Fruit fly (Drosophila melanogaster) whole organism, prepupa: Measurements from ENCODE around the gene CG31709.

Source experiments
- CG10631 ChIP-seq: fragments of 200-800 bp; sonication (Bioruptor generic); optimal IDR thresholded peaks from 2 replicates; lab custom pipeline; 2016; ENCODE audit warnings: missing biosample characterization, missing genetic modification characterization
- CG10669 ChIP-seq: fragments of 200-800 bp; sonication (Bioruptor generic); optimal IDR thresholded peaks from 3 replicates; lab custom pipeline; 2018; ENCODE audit warnings: missing biosample characterization, mild to moderate bottlenecking, missing genetic modification characterization, moderate library complexity
- CG11294 ChIP-seq: fragments of 200-800 bp; sonication (Bioruptor generic); IDR thresholded peaks from 2 replicates; pipeline ENCODE4 v1.3.6; 2022; ENCODE audit warnings: missing biosample characterization, missing genetic modification characterization
- CG11762 ChIP-seq: fragments of 200-800 bp; sonication (Bioruptor generic); optimal IDR thresholded peaks from 3 replicates; lab custom pipeline; 2016; ENCODE audit warnings: missing biosample characterization, missing genetic modification characterization; ENCODE audit not compliant: insufficient read depth
- CG11902 ChIP-seq: fragments of 200-800 bp; sonication (Bioruptor generic); optimal IDR thresholded peaks from 3 replicates; lab custom pipeline; 2016; ENCODE audit warnings: missing biosample characterization, missing genetic modification characterization
- CG15336 ChIP-seq: fragments of 200-800 bp; sonication (Bioruptor generic); IDR thresholded peaks from 2 replicates; pipeline ENCODE4 v1.3.6; 2022; ENCODE audit warnings: missing biosample characterization, missing genetic modification characterization
- CG3032 ChIP-seq: fragments of 200-800 bp; optimal IDR thresholded peaks from 2 replicates; lab custom pipeline; 2019; ENCODE audit warnings: missing biosample characterization, mild to moderate bottlenecking, missing genetic modification characterization, moderate library complexity
- CG31627 ChIP-seq: fragments of 200-800 bp; sonication (Bioruptor generic); optimal IDR thresholded peaks from 3 replicates; lab custom pipeline; 2016; ENCODE audit warnings: missing biosample characterization, missing genetic modification characterization
- CG3919 ChIP-seq: fragments of 200-800 bp; sonication (Bioruptor generic); optimal IDR thresholded peaks from 3 replicates; lab custom pipeline; 2016; ENCODE audit warnings: missing biosample characterization, missing genetic modification characterization
- CG6163 ChIP-seq: fragments of 200-800 bp; sonication (Bioruptor generic); IDR thresholded peaks from 3 replicates; pipeline ENCODE4 v1.3.6; 2022; ENCODE audit warnings: missing biosample characterization, missing genetic modification characterization
- CG6792 ChIP-seq: fragments of 200-800 bp; sonication (Bioruptor generic); optimal IDR thresholded peaks from 3 replicates; lab custom pipeline; 2016; ENCODE audit warnings: missing biosample characterization, missing genetic modification characterization
- CG6808 ChIP-seq: fragments of 200-800 bp; sonication (Bioruptor generic); optimal IDR thresholded peaks from 3 replicates; lab custom pipeline; 2017; ENCODE audit warnings: missing biosample characterization, missing genetic modification characterization, mild to moderate bottlenecking, moderate library complexity, missing genetic modification reagents
- CG6854 ChIP-seq: fragments of 200-800 bp; sonication (Bioruptor generic); optimal IDR thresholded peaks from 2 replicates; lab custom pipeline; 2017; ENCODE audit warnings: missing biosample characterization, mild to moderate bottlenecking, missing genetic modification characterization
- CG7368 ChIP-seq: fragments of 200-800 bp; sonication (Bioruptor generic); optimal IDR thresholded peaks from 3 replicates; lab custom pipeline; 2016; ENCODE audit warnings: missing biosample characterization, missing genetic modification characterization
- CG8119 ChIP-seq: fragments of 200-800 bp; sonication (Bioruptor generic); IDR thresholded peaks from 3 replicates; pipeline ENCODE4 v1.3.6; 2022; ENCODE audit warnings: missing biosample characterization, missing genetic modification characterization
- CG8319 ChIP-seq: fragments of 200-800 bp; sonication (Bioruptor generic); optimal IDR thresholded peaks from 3 replicates; lab custom pipeline; 2016; ENCODE audit warnings: missing biosample characterization, missing genetic modification characterization
- CG9139 ChIP-seq: fragments of 200-800 bp; sonication (Bioruptor generic); optimal IDR thresholded peaks from 3 replicates; lab custom pipeline; 2017; ENCODE audit warnings: missing biosample characterization, mild to moderate bottlenecking, missing genetic modification characterization
- Eip75B ChIP-seq: fragments of 200-800 bp; sonication (Bioruptor generic); optimal IDR thresholded peaks from 3 replicates; lab custom pipeline; 2016; ENCODE audit warnings: missing biosample characterization, missing genetic modification characterization
- Eip78C ChIP-seq: fragments of 200-800 bp; sonication (Bioruptor generic); peaks from one replicate; lab custom pipeline; 2016; ENCODE audit warnings: missing biosample characterization, missing genetic modification characterization
- Eip93F ChIP-seq: fragments of 200-800 bp; sonication (Bioruptor generic); optimal IDR thresholded peaks from 2 replicates; lab custom pipeline; 2016; ENCODE audit warnings: missing biosample characterization, mild to moderate bottlenecking, missing genetic modification characterization
- Ets21C ChIP-seq: fragments of 200-800 bp; sonication (Bioruptor generic); optimal IDR thresholded peaks from 3 replicates; lab custom pipeline; 2016; ENCODE audit warnings: missing biosample characterization, missing genetic modification characterization
- Ets96B ChIP-seq: fragments of 200-800 bp; optimal IDR thresholded peaks from 2 replicates; lab custom pipeline; 2019; ENCODE audit warnings: missing biosample characterization, mild to moderate bottlenecking, missing genetic modification characterization, moderate library complexity
- Gug ChIP-seq: fragments of 200-800 bp; sonication (Bioruptor generic); IDR thresholded peaks from 2 replicates; pipeline ENCODE4 v1.3.6; 2022; ENCODE audit warnings: missing biosample characterization, missing genetic modification characterization
- Hr38 ChIP-seq: sonication (Bioruptor generic); optimal IDR thresholded peaks from 2 replicates; lab custom pipeline; 2016; ENCODE audit warnings: missing biosample characterization, missing genetic modification characterization
- Hr39 ChIP-seq: fragments of 200-800 bp; sonication (Bioruptor generic); optimal IDR thresholded peaks from 2 replicates; lab custom pipeline; 2016; ENCODE audit warnings: missing biosample characterization, missing genetic modification characterization
- Lpt ChIP-seq: fragments of 200-800 bp; sonication (Bioruptor generic); optimal IDR thresholded peaks from 3 replicates; lab custom pipeline; 2016; ENCODE audit warnings: missing biosample characterization, missing genetic modification characterization
- Met ChIP-seq: fragments of 200-800 bp; sonication (Bioruptor generic); optimal IDR thresholded peaks from 3 replicates; lab custom pipeline; 2016; ENCODE audit warnings: missing biosample characterization, missing genetic modification characterization
- OdsH ChIP-seq: fragments of 200-800 bp; sonication (Bioruptor generic); optimal IDR thresholded peaks from 3 replicates; lab custom pipeline; 2016; ENCODE audit warnings: missing biosample characterization, missing genetic modification characterization
- Sox102F ChIP-seq: fragments of 200-800 bp; sonication (Bioruptor generic); optimal IDR thresholded peaks from 2 replicates; lab custom pipeline; 2016; ENCODE audit warnings: missing biosample characterization, mild to moderate bottlenecking, missing genetic modification characterization
- Sox14 ChIP-seq: fragments of 200-800 bp; sonication (Bioruptor generic); optimal IDR thresholded peaks from 3 replicates; lab custom pipeline; 2016; ENCODE audit warnings: missing biosample characterization, missing genetic modification characterization
- Sox15 ChIP-seq: fragments of 200-800 bp; sonication (Bioruptor generic); optimal IDR thresholded peaks from 3 replicates; lab custom pipeline; 2016; ENCODE audit warnings: missing biosample characterization, missing genetic modification characterization
- achi ChIP-seq: fragments of 200-800 bp; sonication (Bioruptor generic); optimal IDR thresholded peaks from 3 replicates; lab custom pipeline; 2016; ENCODE audit warnings: missing biosample characterization, missing genetic modification characterization
- acj6 ChIP-seq: fragments of 200-800 bp; sonication (Bioruptor generic); optimal IDR thresholded peaks from 3 replicates; lab custom pipeline; 2016; ENCODE audit warnings: missing biosample characterization, missing genetic modification characterization
- cyc ChIP-seq: fragments of 200-800 bp; sonication (Bioruptor generic); optimal IDR thresholded peaks from 3 replicates; lab custom pipeline; 2016; ENCODE audit warnings: missing biosample characterization, missing genetic modification characterization
- dsx ChIP-seq: fragments of 200-800 bp; optimal IDR thresholded peaks from 3 replicates; lab custom pipeline; 2019; ENCODE audit warnings: missing biosample characterization, mild to moderate bottlenecking, missing genetic modification characterization, moderate library complexity; ENCODE audit not compliant: poor library complexity, severe bottlenecking
- eg ChIP-seq: fragments of 200-800 bp; sonication (Bioruptor generic); IDR thresholded peaks from 3 replicates; pipeline ENCODE4 v1.3.6; 2022; ENCODE audit warnings: missing biosample characterization, missing genetic modification characterization
- esn ChIP-seq: fragments of 200-800 bp; sonication (Bioruptor generic); optimal IDR thresholded peaks from 2 replicates; lab custom pipeline; 2016; ENCODE audit warnings: missing biosample characterization, mild to moderate bottlenecking, missing genetic modification characterization, moderate library complexity
- fd59A ChIP-seq: fragments of 200-800 bp; sonication (Bioruptor generic); optimal IDR thresholded peaks from 2 replicates; lab custom pipeline; 2017; ENCODE audit warnings: missing biosample characterization, mild to moderate bottlenecking, missing genetic modification characterization, missing genetic modification reagents
- fd85E ChIP-seq: fragments of 200-800 bp; sonication (Bioruptor generic); optimal IDR thresholded peaks from 3 replicates; lab custom pipeline; 2016; ENCODE audit warnings: missing biosample characterization, missing genetic modification characterization
- fkh ChIP-seq: fragments of 200-800 bp; sonication (Bioruptor generic); optimal IDR thresholded peaks from 3 replicates; lab custom pipeline; 2017; ENCODE audit warnings: missing biosample characterization, mild to moderate bottlenecking, missing genetic modification characterization, moderate library complexity
- net ChIP-seq: fragments of 200-800 bp; sonication (Bioruptor generic); optimal IDR thresholded peaks from 3 replicates; lab custom pipeline; 2016; ENCODE audit warnings: missing biosample characterization, missing genetic modification characterization
- pdm3 ChIP-seq: fragments of 200-800 bp; sonication (Bioruptor generic); optimal IDR thresholded peaks from 3 replicates; lab custom pipeline; 2016; ENCODE audit warnings: missing biosample characterization, missing genetic modification characterization
- salr ChIP-seq, 2 experiments: fragments of 200-800 bp; sonication (Bioruptor generic); optimal IDR thresholded peaks; 3 replicates each; lab custom pipeline; 2016 to 2018; ENCODE audit warnings: missing biosample characterization in 2 of 2, missing genetic modification characterization in 2 of 2, mild to moderate bottlenecking in 1 of 2
- spab ChIP-seq: fragments of 200-800 bp; sonication (Bioruptor generic); optimal IDR thresholded peaks from 2 replicates; lab custom pipeline; 2017; ENCODE audit warnings: missing biosample characterization, mild to moderate bottlenecking, missing genetic modification characterization, missing genetic modification reagents
- ss ChIP-seq, 2 experiments: fragments of 200-800 bp; sonication (Bioruptor generic); optimal IDR thresholded peaks; 2 replicates in 1 of 2; 3 replicates in 1 of 2; lab custom pipeline; 2017 to 2018; ENCODE audit warnings: mild to moderate bottlenecking in 2 of 2, missing biosample characterization in 2 of 2, missing genetic modification characterization in 2 of 2, moderate library complexity in 1 of 2
- topi ChIP-seq: fragments of 200-800 bp; sonication (Bioruptor generic); optimal IDR thresholded peaks from 3 replicates; lab custom pipeline; 2016; ENCODE audit warnings: missing biosample characterization, missing genetic modification characterization

Gene CG31709

dm6 chr2L:9568360-9569088 lies 10.9 kb downstream of the CG31709 start, which contains the start of gene brwl (continued):
- TF ChIP-seq net (peak; percentile 99), fd85E (GFP tag; lab: Kevin White, UChicago) (peak; percentile 96), CG11902 (peak; percentile 96), eg (GFP tag; lab: Robert Waterston, UW) (peak; percentile 99), CG7368 (GFP tag; lab: Kevin White, UChicago) (peak; percentile 98), cyc (GFP tag; lab: Kevin White, UChicago) (peak; percentile 98), pdm3 (peak; percentile 99), Eip93F (GFP tag; lab: Kevin White, UChicago) (peak; percentile 96), Ets96B (tag; lab: Kevin White, UChicago) (peak; percentile 99), salr (GFP tag; optimal IDR thresholded peaks at IDR 0.05; lab: Kevin White, UChicago) (peak; percentile 95 to 99), CG9139 (GFP tag; lab: Kevin White, UChicago) (peak; percentile 94), Gug (GFP tag; lab: Robert Waterston, UW) (peak; percentile 99), Sox15 (GFP tag; lab: Kevin White, UChicago) (peak; percentile 97), Ets21C (peak; percentile 97), spab (peak; percentile 99), Lpt (GFP tag; lab: Kevin White, UChicago) (peak; percentile 99), CG31627 (GFP tag; lab: Kevin White, UChicago) (peak; percentile 99), OdsH (GFP tag; lab: Kevin White, UChicago) (peak; percentile 99), Eip78C (peak; percentile 100), Met (GFP tag; lab: Kevin White, UChicago) (peak; percentile 98), acj6 (GFP tag; lab: Kevin White, UChicago) (peak; percentile 99), Hr39 (GFP tag; lab: Kevin White, UChicago) (peak; percentile 98), dsx (GFP tag; lab: Kevin White, UChicago) (peak; percentile 97), CG10631 (GFP tag; lab: Kevin White, UChicago) (peak; percentile 99), Eip75B (peak; percentile 99), CG3032 (tag; lab: Kevin White, UChicago) (peak; percentile 99), CG11762 (GFP tag; lab: Kevin White, UChicago) (peak; percentile 98), CG6854 (GFP tag; lab: Kevin White, UChicago) (peak; percentile 94), CG8119 (GFP tag; lab: Robert Waterston, UW) (peak; percentile 99), ss (GFP tag; optimal IDR thresholded peaks at IDR 0.05; lab: Kevin White, UChicago) (peak; percentile 97 to 98), Sox102F (GFP tag; lab: Kevin White, UChicago) (peak; percentile 98)

DNA sequence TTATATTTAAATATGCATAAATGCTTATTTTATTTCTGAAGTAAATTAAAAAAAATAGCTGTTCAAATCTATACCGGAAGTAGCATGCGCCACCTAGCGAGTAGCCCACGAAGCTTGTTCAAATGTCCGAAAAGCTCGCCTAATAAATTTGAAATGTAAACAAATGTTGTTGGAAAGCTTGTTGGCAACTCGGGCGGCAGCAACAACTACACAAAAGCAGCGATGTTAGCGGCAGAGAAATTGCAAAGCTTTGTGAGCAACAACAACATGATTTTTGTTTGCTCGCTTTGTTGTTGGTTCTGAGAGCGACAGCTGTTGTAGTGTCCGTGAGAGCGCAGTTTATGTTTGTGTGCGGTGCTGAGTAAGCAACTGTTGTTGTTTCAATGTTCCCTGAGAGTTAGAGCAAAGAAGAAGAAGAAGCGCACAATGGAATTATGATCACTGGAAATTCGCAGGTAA lies 12.0 kb downstream of the CG31709 start:
- TF ChIP-seq Gug (GFP tag; lab: Robert Waterston, UW) (peak; percentile 48), fkh (GFP tag; lab: Kevin White, UChicago) (peak; percentile 100), Eip75B (peak; percentile 68), cyc (GFP tag; lab: Kevin White, UChicago) (peak; percentile 67), CG11294 (peak; percentile 75), Sox14 (GFP tag; lab: Kevin White, UChicago) (peak; percentile 65), achi (GFP tag; lab: Kevin White, UChicago) (peak; percentile 84), ss (GFP tag; optimal IDR thresholded peaks at IDR 0.05; lab: Kevin White, UChicago) (peak; percentile 33 to 75), CG10631 (GFP tag; lab: Kevin White, UChicago) (peak; percentile 26), CG7368 (GFP tag; lab: Kevin White, UChicago) (peak; percentile 85), topi (GFP tag; lab: Kevin White, UChicago) (peak; percentile 78), fd59A (GFP tag; lab: Kevin White, UChicago) (peak; percentile 39), fd85E (GFP tag; lab: Kevin White, UChicago) (peak; percentile 78), CG6854 (GFP tag; lab: Kevin White, UChicago) (peak; percentile 97), dsx (GFP tag; lab: Kevin White, UChicago) (peak; percentile 54), CG6163 (GFP tag; lab: Robert Waterston, UW) (peak; percentile 94), CG6792 (GFP tag; lab: Kevin White, UChicago) (peak; percentile 82), Ets21C (peak; percentile 18), eg (GFP tag; lab: Robert Waterston, UW) (peak; percentile 94), CG9139 (GFP tag; lab: Kevin White, UChicago) (no peak), CG15336 (GFP tag; lab: Robert Waterston, UW) (peak; percentile 78), CG10669 (peak; percentile 71), CG6808 (GFP tag; lab: Kevin White, UChicago) (peak; percentile 67), CG3919 (GFP tag; lab: Kevin White, UChicago) (peak; percentile 89), pdm3 (peak; percentile 83), CG8319 (GFP tag; lab: Kevin White, UChicago) (peak; percentile 70), esn (GFP tag; lab: Kevin White, UChicago) (peak; percentile 90), Sox102F (GFP tag; lab: Kevin White, UChicago) (peak; percentile 89), Hr38 (GFP tag; lab: Kevin White, UChicago) (no peak)
